Worm (Caenorhabditis elegans): Measurements from ENCODE around the gene C02B10.3.
"Not testable (repeated sequence)": the region's sequence is repeated elsewhere in the genome, so short reads cannot be mapped to it uniquely, and the experiment has no call there.

C02B10.3 gene

DNA sequence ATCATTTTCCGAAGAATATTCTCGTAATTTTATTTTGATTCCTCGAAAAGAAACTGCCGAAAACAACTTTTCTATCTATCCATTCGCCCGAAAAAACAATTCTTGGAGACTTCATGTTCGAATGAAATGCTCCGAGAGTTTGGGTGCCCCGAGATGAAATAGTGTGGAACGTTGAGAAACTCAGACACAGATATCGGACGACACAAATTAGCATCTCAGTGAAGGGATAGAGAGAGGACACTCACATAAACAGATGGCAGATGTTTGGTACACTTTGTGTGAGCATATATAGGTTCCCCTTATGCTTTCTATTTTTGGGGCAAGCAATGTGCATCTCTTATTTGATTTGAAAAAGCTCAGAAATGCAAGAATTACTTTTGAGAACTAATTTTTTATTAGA, 24.2 kb downstream of the C02B10.3 start (continued):
- TF ChIP-seq gei-8 (GFP tag; optimal IDR thresholded peaks at IDR 0.05), result no peak
- no peak for TF ChIP-seq skn-1 (tag; optimal IDR thresholded peaks at IDR 0.05)
- no peak for TF ChIP-seq daf-19 (GFP tag; conservative IDR thresholded peaks at IDR 0.05)
- TF ChIP-seq ctbp-1 (GFP tag; IDR thresholded peaks at IDR 0.05), result no peak
- no peak for TF ChIP-seq dmd-8 (GFP tag; IDR thresholded peaks at IDR 0.05)
- no peak for TF ChIP-seq egl-27 (tag; optimal IDR thresholded peaks at IDR 0.05)
- TF ChIP-seq php-3 (GFP tag; IDR thresholded peaks at IDR 0.05), result no peak
- no peak for TF ChIP-seq lin-15B (tag; optimal IDR thresholded peaks at IDR 0.05)
- TF ChIP-seq nhr-102 (tag; optimal IDR thresholded peaks at IDR 0.05), result no peak
- no peak for TF ChIP-seq dmd-9 (GFP tag; IDR thresholded peaks at IDR 0.05)
- no peak for TF ChIP-seq daf-12 (tag; optimal IDR thresholded peaks at IDR 0.05)

DNA sequence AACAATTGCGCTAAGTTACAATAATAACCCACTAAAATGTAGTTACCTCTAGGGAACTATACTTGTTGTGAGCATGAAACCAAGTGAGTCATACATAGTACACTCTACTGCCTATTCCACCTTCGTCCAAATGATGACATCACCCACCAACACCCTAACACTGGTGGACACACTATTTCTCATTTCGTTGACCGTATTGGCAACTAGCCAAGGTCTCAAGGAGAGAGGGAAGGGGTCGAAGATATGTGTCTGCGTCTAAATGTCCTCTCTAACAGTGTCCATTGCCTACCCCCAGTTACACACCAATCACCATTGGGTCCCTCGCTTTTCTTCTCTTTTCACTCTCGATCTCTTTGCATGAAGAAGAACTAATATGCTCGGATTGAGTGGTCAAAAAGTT, 25.2 kb downstream of the C02B10.3 start:
- TF ChIP-seq ztf-11 (tag; optimal IDR thresholded peaks at IDR 0.05) (no peak), unc-62 (GFP tag; optimal IDR thresholded peaks at IDR 0.05 in 1 of 2) (peak in 1 of 2 experiments; percentile 63), unc-62 (tag; optimal IDR thresholded peaks at IDR 0.05) (no peak), aha-1 (tag) (peak; percentile 85), mep-1 (tag; optimal IDR thresholded peaks at IDR 0.05) (no peak), hmg-1.1 (GFP tag; IDR thresholded peaks at IDR 0.05) (0 out of 2 replicates have a peak, but pooled peaks have one; percentile 29), nhr-6 (tag; optimal IDR thresholded peaks at IDR 0.05) (peak; percentile 56), nhr-25 (tag; optimal IDR thresholded peaks at IDR 0.05; ENCODE audit: borderline replicate concordance, insufficient read depth) (no peak)

DNA sequence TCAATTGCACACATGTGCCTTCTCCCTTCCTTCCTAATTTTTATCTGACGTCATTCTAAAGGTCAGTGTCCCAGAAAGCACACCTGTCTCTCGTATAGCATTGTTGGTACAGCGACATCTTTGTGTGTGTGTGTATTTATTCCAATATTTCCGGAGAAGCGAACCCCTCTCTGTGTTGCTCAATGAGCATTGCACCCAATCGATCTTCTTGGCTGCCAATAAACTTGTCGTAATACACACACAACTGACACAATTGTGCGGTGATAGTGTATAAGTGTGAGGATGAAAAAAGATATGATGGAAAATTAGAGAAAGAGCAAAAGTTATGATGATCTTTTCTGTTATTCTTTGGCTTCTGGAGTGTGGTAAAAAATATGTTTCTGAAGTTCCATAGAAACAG, 26.5 kb downstream of the C02B10.3 start:
- peak in 1 of 2 experiments; percentile 60 for TF ChIP-seq daf-16 (GFP tag; optimal IDR thresholded peaks at IDR 0.05)
- TF ChIP-seq daf-16 (tag; optimal IDR thresholded peaks at IDR 0.05), result no peak
- TF ChIP-seq F44E2.7 (GFP tag; IDR thresholded peaks at IDR 0.05), result no peak
- TF ChIP-seq R02D3.7 (tag; optimal IDR thresholded peaks at IDR 0.05), result no peak
- TF ChIP-seq saeg-2 (GFP tag; IDR thresholded peaks at IDR 0.05), result no peak

DNA sequence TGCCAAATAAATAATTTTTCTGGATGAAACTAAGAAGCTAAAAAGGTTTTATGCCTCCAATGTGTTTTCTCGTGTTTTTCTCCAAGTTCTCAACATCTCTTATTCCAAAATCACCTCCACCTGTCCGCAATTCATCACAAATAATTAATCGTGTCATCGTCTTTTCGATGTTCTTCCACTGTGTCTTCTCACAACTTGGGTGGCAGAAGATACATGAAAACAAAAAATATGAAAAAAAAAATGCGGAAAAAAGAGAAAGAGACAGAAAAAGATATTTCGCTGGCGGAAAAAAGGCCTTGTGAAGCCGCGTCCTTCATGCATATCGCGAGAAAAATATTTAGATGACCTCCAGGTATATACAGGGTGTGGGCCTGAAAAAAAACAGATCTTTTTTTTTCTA, 29.2 kb downstream of the C02B10.3 start:
- TF ChIP-seq unc-62 (GFP tag; optimal IDR thresholded peaks at IDR 0.05 in 1 of 2), result peak in 1 of 2 experiments; percentile 16
- TF ChIP-seq unc-62 (tag; optimal IDR thresholded peaks at IDR 0.05), result no peak
- no peak for TF ChIP-seq F10B5.3 (tag; optimal IDR thresholded peaks at IDR 0.05)

DNA sequence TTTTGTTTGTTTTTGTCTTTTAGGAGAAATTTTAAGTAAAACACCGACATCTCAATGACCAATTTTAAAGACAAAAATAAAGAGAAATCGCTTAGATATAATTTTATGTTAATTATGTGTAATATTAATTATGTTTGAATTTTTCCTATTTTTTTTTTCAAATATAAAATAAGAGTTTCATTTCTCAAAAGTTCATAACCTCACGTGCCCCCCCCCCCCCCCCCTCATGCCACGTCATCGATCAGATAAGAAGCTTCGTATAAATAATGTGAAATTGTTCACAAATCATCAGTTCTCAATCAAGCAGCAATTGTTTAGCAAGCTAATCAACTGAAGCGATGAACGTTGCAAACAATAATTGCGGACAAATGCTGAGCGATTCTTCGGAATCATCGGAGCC, 32.5 kb downstream of the C02B10.3 start, which contains the start of gene C02B10.6:
Gene C02B10.6 (plus strand): TSS at position 301 of the 400 bp plus-strand sequence.
- TF ChIP-seq rbr-2 (tag; optimal IDR thresholded peaks at IDR 0.05); nhr-102 (tag; optimal IDR thresholded peaks at IDR 0.05); hlh-30 (tag; optimal IDR thresholded peaks at IDR 0.05; ENCODE audit: insufficient read depth): not testable (repeated sequence)

DNA sequence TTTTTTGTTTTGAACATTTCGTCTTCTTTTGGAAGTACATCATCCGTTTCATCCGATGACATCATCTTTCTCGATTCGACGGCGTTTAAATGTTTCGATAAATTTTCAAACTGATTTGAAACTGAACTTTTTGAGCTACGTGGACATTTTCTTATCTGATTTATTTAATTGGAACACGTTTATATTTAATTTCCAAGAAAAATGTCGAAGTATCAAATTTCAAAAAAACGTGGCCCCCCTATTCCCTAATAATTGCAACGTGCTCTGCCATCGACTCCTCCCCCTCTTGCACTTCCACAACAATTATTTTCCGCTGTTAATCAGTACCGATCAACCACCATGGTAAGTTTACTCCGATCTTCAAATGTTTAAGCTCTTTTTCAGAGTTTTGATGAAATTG, 34.5 kb downstream of the C02B10.3 start, which contains the start of the genes R13H9.6 and rmd-6:
Gene R13H9.6 (minus strand): TSS at position 101 of the 400 bp plus-strand sequence.
Gene rmd-6 (plus strand): TSS at position 305 of the 400 bp plus-strand sequence.
- not testable (repeated sequence) for TF ChIP-seq nhr-10 (tag; optimal IDR thresholded peaks at IDR 0.05); pha-4 (GFP tag; IDR thresholded peaks at IDR 0.05); pha-4 (tag; optimal IDR thresholded peaks at IDR 0.05); lir-3 (tag; optimal IDR thresholded peaks at IDR 0.05)

DNA sequence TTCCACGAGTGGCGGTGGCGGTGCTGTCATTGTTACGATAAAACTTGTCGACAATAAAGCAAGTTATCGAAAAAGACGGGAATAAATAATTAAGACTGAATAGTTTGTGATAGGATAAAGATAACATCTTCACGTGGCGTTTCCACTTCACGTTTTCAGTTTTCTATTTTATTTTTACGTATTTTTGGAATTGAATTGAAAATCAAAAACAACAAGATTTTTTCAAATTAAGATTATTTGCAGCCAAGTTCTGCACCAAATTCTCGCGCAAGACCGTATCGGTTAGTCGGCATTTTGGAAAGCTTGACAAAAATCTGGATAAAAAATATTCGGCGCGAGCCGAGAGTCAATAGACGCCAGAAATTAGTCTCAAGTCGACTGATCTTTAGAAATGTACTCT, 36.2 kb downstream of the C02B10.3 start, which contains the start of gene ttbk-2.2:
Gene ttbk-2.2 (minus strand): TSS at position 101 of the 400 bp plus-strand sequence.
- TF ChIP-seq ces-1 (GFP tag; optimal IDR thresholded peaks at IDR 0.05); ceh-82 (tag; optimal IDR thresholded peaks at IDR 0.05); Y105C5A.15 (GFP tag; IDR thresholded peaks at IDR 0.05): not testable (repeated sequence)

Data from whole organism, L4 larva.